Worm (Caenorhabditis elegans) whole organism, late embryonic: ENCODE data around the gene str-264.

ENCODE experiments used
- C08G9.2 ChIP-seq: sonication (generic microtip); optimal IDR thresholded peaks from 2 replicates; lab custom pipeline; 2016; ENCODE audit warnings: mild to moderate bottlenecking, missing genetic modification characterization, moderate library complexity, missing compliant biosample characterization
- F13H6.1 ChIP-seq: sonication (generic microtip); optimal IDR thresholded peaks from 2 replicates; lab custom pipeline; 2016; ENCODE audit warnings: missing genetic modification characterization, missing compliant biosample characterization
- K09A11.1 ChIP-seq: sonication (generic microtip); optimal IDR thresholded peaks from 2 replicates; lab custom pipeline; 2017; ENCODE audit warnings: antibody characterized with exemption, mild to moderate bottlenecking, missing genetic modification characterization, missing compliant biosample characterization; ENCODE audit not compliant: insufficient read depth
- ceh-14 ChIP-seq: sonication (generic microtip); optimal IDR thresholded peaks from 2 replicates; lab custom pipeline; 2016; ENCODE audit warnings: missing genotype, missing genetic modification characterization, missing compliant biosample characterization
- ceh-19 ChIP-seq: fragments of 200-800 bp; sonication (Bioruptor generic); optimal IDR thresholded peaks from 2 replicates; lab custom pipeline; 2018; ENCODE audit warnings: mild to moderate bottlenecking, missing genetic modification characterization, missing compliant biosample characterization
- ceh-22 ChIP-seq: sonication (generic microtip); optimal IDR thresholded peaks from 2 replicates; lab custom pipeline; 2017; ENCODE audit warnings: missing biosample characterization, missing genetic modification characterization
- ceh-24 ChIP-seq: sonication (generic microtip); optimal IDR thresholded peaks from 2 replicates; lab custom pipeline; 2016; ENCODE audit warnings: mild to moderate bottlenecking, missing genetic modification characterization, missing compliant biosample characterization
- ceh-45 ChIP-seq: fragments of 200-800 bp; sonication (Bioruptor generic); IDR thresholded peaks from 2 replicates; pipeline ENCODE4 v1.3.6; 2022; ENCODE audit warnings: missing genetic modification reagents, missing genetic modification characterization, missing compliant biosample characterization
- ceh-6 ChIP-seq: fragments of 200-800 bp; sonication (Bioruptor generic); optimal IDR thresholded peaks from 2 replicates; lab custom pipeline; 2018; ENCODE audit warnings: mild to moderate bottlenecking, missing genetic modification characterization, missing compliant biosample characterization
- elt-4 ChIP-seq: sonication (generic microtip); optimal IDR thresholded peaks from 2 replicates; lab custom pipeline; 2016; ENCODE audit warnings: missing genetic modification characterization, missing compliant biosample characterization
- ets-4 ChIP-seq: sonication (generic microtip); optimal IDR thresholded peaks from 2 replicates; lab custom pipeline; 2016; ENCODE audit warnings: missing genetic modification characterization, missing compliant biosample characterization
- eyg-1 ChIP-seq: sonication (generic microtip); optimal IDR thresholded peaks from 2 replicates; lab custom pipeline; 2016; ENCODE audit warnings: missing genotype, missing genetic modification characterization, missing compliant biosample characterization
- lin-11 ChIP-seq: fragments of 200-800 bp; sonication (Bioruptor generic); optimal IDR thresholded peaks from 2 replicates; lab custom pipeline; 2018; ENCODE audit warnings: mild to moderate bottlenecking, missing genetic modification characterization, missing compliant biosample characterization
- mec-3 ChIP-seq: sonication (generic microtip); optimal IDR thresholded peaks from 2 replicates; lab custom pipeline; 2016; ENCODE audit warnings: borderline replicate concordance, missing genetic modification characterization, missing compliant biosample characterization
- nfya-1 ChIP-seq: sonication (generic microtip); optimal IDR thresholded peaks from 2 replicates; lab custom pipeline; 2017; ENCODE audit warnings: missing genetic modification characterization, mild to moderate bottlenecking, missing compliant biosample characterization, antibody characterized with exemption, moderate library complexity
- npax-4 ChIP-seq: sonication (generic microtip); optimal IDR thresholded peaks from 2 replicates; lab custom pipeline; 2016; ENCODE audit warnings: missing genetic modification characterization, missing compliant biosample characterization
- pat-9 ChIP-seq: fragments of 200-800 bp; sonication (Bioruptor generic); optimal IDR thresholded peaks from 2 replicates; lab custom pipeline; 2018; ENCODE audit warnings: mild to moderate bottlenecking, missing genetic modification characterization, moderate library complexity, missing compliant biosample characterization
- pha-4 ChIP-seq: fragments of 150-350 bp; optimal IDR thresholded peaks from 2 replicates; lab custom pipeline; 2018; ENCODE audit warnings: missing biosample characterization, missing genetic modification reagents, missing genetic modification characterization
- pqm-1 ChIP-seq: sonication (generic microtip); optimal IDR thresholded peaks from 2 replicates; lab custom pipeline; 2016; ENCODE audit warnings: missing genetic modification characterization, missing compliant biosample characterization
- sox-4 ChIP-seq: sonication (generic microtip); optimal IDR thresholded peaks from 2 replicates; lab custom pipeline; 2017; ENCODE audit warnings: mild to moderate bottlenecking, missing genetic modification characterization, inconsistent platforms, missing compliant biosample characterization
- unc-55 ChIP-seq: sonication (generic microtip); optimal IDR thresholded peaks from 2 replicates; lab custom pipeline; 2017; ENCODE audit warnings: missing biosample characterization, missing genetic modification reagents, missing genetic modification characterization

Gene str-264

DNA sequence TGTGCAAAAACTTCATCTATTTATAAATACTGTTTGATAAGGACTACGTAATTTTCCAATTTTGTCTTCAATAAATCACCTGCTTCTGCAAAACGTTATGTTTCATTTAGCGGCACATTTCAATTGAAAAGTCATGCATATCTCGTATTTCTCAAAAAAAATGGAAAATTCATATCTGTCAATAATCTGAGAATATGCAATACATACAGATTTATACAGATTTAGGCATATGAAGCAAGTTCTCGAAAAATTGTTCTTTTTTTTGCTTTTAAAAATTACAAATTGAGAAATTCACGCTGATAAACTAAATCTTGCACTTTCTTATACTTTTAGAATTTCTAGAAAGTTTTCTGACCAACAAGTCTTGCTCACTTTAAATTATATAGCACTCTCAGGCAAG is 48.2 kb downstream of the str-264 start, which contains the start of gene T26H5.11:
Gene T26H5.11 (minus strand): TSS at position 101 of the 400 bp plus-strand sequence.
- no peak for TF ChIP-seq elt-4 (tag; lab: Kevin White, UChicago)
- TF ChIP-seq ceh-22 (tag; lab: Kevin White, UChicago) = no peak
- TF ChIP-seq eyg-1 (tag; lab: Kevin White, UChicago) = no peak
- no peak for TF ChIP-seq C08G9.2
- no peak for TF ChIP-seq mec-3 (tag; lab: Kevin White, UChicago)
- no peak for TF ChIP-seq pat-9 (tag; lab: Kevin White, UChicago)
- no peak for TF ChIP-seq ets-4
- no peak for TF ChIP-seq pqm-1
- no peak for TF ChIP-seq K09A11.1 (tag; lab: Kevin White, UChicago)
- no peak for TF ChIP-seq nfya-1
- TF ChIP-seq ceh-24 = no peak
- no peak for TF ChIP-seq ceh-14 (tag; lab: Kevin White, UChicago)
- TF ChIP-seq ceh-19 (GFP tag; lab: Kevin White, UChicago) = no peak
- TF ChIP-seq npax-4 (tag; lab: Kevin White, UChicago) = no peak
- TF ChIP-seq F13H6.1 = no peak

DNA sequence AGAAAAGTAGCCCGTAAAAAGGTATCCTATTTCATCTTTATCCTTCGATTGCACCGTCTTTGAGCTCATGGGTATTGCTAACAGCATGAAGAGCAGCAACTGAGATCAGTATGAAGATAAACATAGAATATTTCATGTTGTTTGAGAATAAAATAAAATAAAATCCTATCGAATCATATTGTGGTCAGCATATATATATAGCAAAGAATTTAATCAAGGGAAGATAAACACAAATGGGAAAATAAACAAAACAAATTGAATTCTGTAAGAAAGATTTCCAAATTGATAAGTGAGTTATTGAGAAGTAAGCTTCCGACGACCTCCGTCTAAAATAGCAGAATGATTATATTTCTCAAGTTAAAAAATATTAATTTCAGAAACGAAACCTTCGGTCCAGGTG is 48.7 kb downstream of the str-264 start, which contains the start of gene T26H5.10:
Gene T26H5.10 (minus strand): TSS at position 101 of the 400 bp plus-strand sequence.
- TF ChIP-seq lin-11 (tag; lab: Kevin White, UChicago) (no peak), unc-55 (GFP tag; lab: Kevin White, UChicago) (no peak), K09A11.1 (tag; lab: Kevin White, UChicago) (no peak), ceh-45 (no peak)
- TF ChIP-seq, all 69 proteins: peak for 0

DNA sequence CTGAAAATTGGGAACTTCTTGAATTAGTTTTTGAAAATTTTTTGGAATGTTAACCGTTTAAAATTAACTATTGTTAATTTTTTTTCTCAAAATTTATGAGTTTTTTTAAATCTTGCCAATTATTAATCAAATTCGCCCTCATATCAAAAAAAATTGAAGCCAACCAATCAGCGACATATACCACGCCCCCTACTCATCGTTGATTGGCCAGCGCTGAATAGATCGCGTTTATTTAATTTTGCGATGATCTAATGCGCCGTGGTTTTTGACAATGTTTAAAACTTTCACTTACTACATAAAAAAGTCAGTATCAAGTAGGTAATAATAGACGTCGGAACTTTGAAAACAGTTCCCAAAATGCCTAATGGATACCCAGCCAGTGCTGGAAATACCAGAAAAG is 50.0 kb downstream of the str-264 start:
- TF ChIP-seq pha-4 (tag; lab: Kevin White, UChicago) (no peak), nfya-1 (peak; percentile 68), ceh-6 (GFP tag; lab: Kevin White, UChicago) (no peak), sox-4 (no peak), ceh-14 (tag; lab: Kevin White, UChicago) (no peak)
